Worm (Caenorhabditis elegans) whole organism, young adult: ENCODE measurements around the gene rig-6.

Source experiments
- B0019.2 ChIP-seq: fragments of 200-800 bp; sonication (Bioruptor generic); conservative IDR thresholded peaks from 2 replicates; pipeline ENCODE4 v1.3.6; 2022; ENCODE audit warnings: missing genetic modification reagents, missing genetic modification characterization, missing compliant biosample characterization
- B0336.3 ChIP-seq: fragments of 200-800 bp; sonication (Bioruptor generic); IDR thresholded peaks from 2 replicates; pipeline ENCODE4 v1.3.6; 2022; ENCODE audit warnings: missing genetic modification characterization, missing compliant biosample characterization
- C17E4.6 ChIP-seq: fragments of 200-800 bp; sonication (Bioruptor generic); IDR thresholded peaks from 2 replicates; pipeline ENCODE4 v1.3.6; 2022; ENCODE audit warnings: missing genetic modification reagents, missing genetic modification characterization, missing compliant biosample characterization
- D2030.7 ChIP-seq: fragments of 200-800 bp; sonication (Bioruptor generic); IDR thresholded peaks from 2 replicates; pipeline ENCODE4 v1.3.6; 2022; ENCODE audit warnings: missing genetic modification reagents, missing genetic modification characterization, missing compliant biosample characterization
- F23B12.7 ChIP-seq: sonication (generic microtip); optimal IDR thresholded peaks from 2 replicates; lab custom pipeline; 2017; ENCODE audit warnings: missing genetic modification characterization, mild to moderate bottlenecking, missing compliant biosample characterization, antibody characterized with exemption, moderate library complexity; ENCODE audit not compliant: insufficient read depth
- F39B2.1 ChIP-seq: fragments of 200-800 bp; sonication (Bioruptor generic); IDR thresholded peaks from 2 replicates; pipeline ENCODE4 v1.3.6; 2022; ENCODE audit warnings: missing genetic modification reagents, missing genetic modification characterization, missing compliant biosample characterization
- F49E8.2 ChIP-seq: sonication (generic microtip); optimal IDR thresholded peaks from 3 replicates; lab custom pipeline; 2017; ENCODE audit warnings: missing genetic modification characterization, mild to moderate bottlenecking, missing compliant biosample characterization, antibody characterized with exemption, moderate library complexity; ENCODE audit not compliant: insufficient read depth
- F52B5.7 ChIP-seq: sonication (generic microtip); optimal IDR thresholded peaks from 2 replicates; lab custom pipeline; 2016; ENCODE audit warnings: mild to moderate bottlenecking, missing genetic modification characterization, missing compliant biosample characterization
- K11D2.4 ChIP-seq: fragments of 200-800 bp; sonication (Bioruptor generic); IDR thresholded peaks from 2 replicates; pipeline ENCODE4 v1.3.6; 2022; ENCODE audit warnings: missing genetic modification reagents, missing genetic modification characterization, missing compliant biosample characterization
- Y53F4B.3 ChIP-seq: fragments of 200-800 bp; sonication (Bioruptor generic); IDR thresholded peaks from 2 replicates; pipeline ENCODE4 v1.3.6; 2022; ENCODE audit warnings: missing genetic modification reagents, missing genetic modification characterization, missing compliant biosample characterization
- Y53G8AR.9 ChIP-seq: fragments of 200-800 bp; sonication (Bioruptor generic); conservative IDR thresholded peaks from 2 replicates; pipeline ENCODE4 v1.3.6; 2022; ENCODE audit warnings: missing genetic modification reagents, missing genetic modification characterization, missing compliant biosample characterization
- Y67H2A.10 ChIP-seq: fragments of 200-800 bp; sonication (Bioruptor generic); conservative IDR thresholded peaks from 2 replicates; pipeline ENCODE4 v1.3.6; 2022; ENCODE audit warnings: missing genetic modification reagents, missing genetic modification characterization, missing compliant biosample characterization
- Y95B8A.8 ChIP-seq: fragments of 200-800 bp; sonication (Bioruptor generic); IDR thresholded peaks from 2 replicates; pipeline ENCODE4 v1.3.6; 2022; ENCODE audit warnings: missing genetic modification reagents, missing genetic modification characterization, missing compliant biosample characterization
- akir-1 ChIP-seq: fragments of 200-800 bp; sonication (Bioruptor generic); optimal IDR thresholded peaks from 2 replicates; lab custom pipeline; 2018; ENCODE audit warnings: mild to moderate bottlenecking, missing genetic modification characterization, moderate library complexity, missing compliant biosample characterization
- ama-1 ChIP-seq, 3 experiments: fragments of 150-350 bp in 1 of 3; sonication (generic microtip) in 2 of 3; optimal IDR thresholded peaks; 2 replicates each; lab custom pipeline; 2014 to 2018; ENCODE audit warnings: missing biosample characterization in 2 of 3, missing genetic modification characterization in 2 of 3, missing genetic modification reagents in 2 of 3
- aptf-2 ChIP-seq: fragments of 200-800 bp; sonication (Bioruptor generic); conservative IDR thresholded peaks from 2 replicates; pipeline ENCODE4 v1.3.6; 2022; ENCODE audit warnings: missing genetic modification reagents, missing genetic modification characterization, missing compliant biosample characterization
- attf-3 ChIP-seq: fragments of 200-800 bp; sonication (Bioruptor generic); conservative IDR thresholded peaks from 2 replicates; pipeline ENCODE4 v1.3.6; 2022; ENCODE audit warnings: missing genetic modification reagents, missing genetic modification characterization, missing compliant biosample characterization
- attf-6 ChIP-seq: fragments of 200-800 bp; sonication (Bioruptor generic); IDR thresholded peaks from 2 replicates; pipeline ENCODE4 v1.3.6; 2022; ENCODE audit warnings: missing genetic modification reagents, missing genetic modification characterization, missing compliant biosample characterization
- bed-1 ChIP-seq: fragments of 200-800 bp; sonication (Bioruptor generic); IDR thresholded peaks from 2 replicates; pipeline ENCODE4 v1.3.6; 2022; ENCODE audit warnings: missing genetic modification reagents, missing genetic modification characterization, missing compliant biosample characterization
- ccch-3 ChIP-seq: fragments of 200-800 bp; sonication (Bioruptor generic); optimal IDR thresholded peaks from 2 replicates; lab custom pipeline; 2018; ENCODE audit warnings: mild to moderate bottlenecking, missing genetic modification characterization, missing compliant biosample characterization
- cebp-1 ChIP-seq, 2 experiments: fragments of 200-800 bp in 1 of 2; sonication (Bioruptor generic) in 1 of 2; sonication (generic microtip) in 1 of 2; IDR thresholded peaks in 1 of 2; optimal IDR thresholded peaks in 1 of 2; 2 replicates each; pipeline versions ENCODE4 v1.3.6 to Lab custom; 2017 to 2022; ENCODE audit warnings: missing compliant biosample characterization in 2 of 2, missing genetic modification characterization in 2 of 2, mild to moderate bottlenecking in 1 of 2, missing genetic modification reagents in 1 of 2, moderate library complexity in 1 of 2
- ceh-40 ChIP-seq: fragments of 200-800 bp; sonication (Bioruptor generic); IDR thresholded peaks from 2 replicates; pipeline ENCODE4 v1.3.6; 2022; ENCODE audit warnings: missing genetic modification characterization, missing compliant biosample characterization
- dox-1 ChIP-seq: fragments of 200-800 bp; sonication (Bioruptor generic); IDR thresholded peaks from 2 replicates; pipeline ENCODE4 v1.3.6; 2022; ENCODE audit warnings: missing genetic modification reagents, missing genetic modification characterization, missing compliant biosample characterization
- him-1 ChIP-seq: sonication (generic microtip); optimal IDR thresholded peaks from 2 replicates; lab custom pipeline; 2016; ENCODE audit warnings: missing genotype, missing genetic modification reagents, missing genetic modification characterization, missing compliant biosample characterization
- let-607 ChIP-seq, 2 experiments: fragments of 200-800 bp in 1 of 2; sonication (Bioruptor generic) in 1 of 2; sonication (generic microtip) in 1 of 2; optimal IDR thresholded peaks; 2 replicates each; lab custom pipeline; 2016 to 2018; ENCODE audit warnings: mild to moderate bottlenecking in 2 of 2, missing compliant biosample characterization in 2 of 2, missing genetic modification characterization in 2 of 2, moderate library complexity in 2 of 2, missing genotype in 1 of 2
- lsl-1 ChIP-seq: fragments of 200-800 bp; sonication (Bioruptor generic); optimal IDR thresholded peaks from 2 replicates; lab custom pipeline; 2018; ENCODE audit warnings: mild to moderate bottlenecking, missing genetic modification characterization, moderate library complexity, missing compliant biosample characterization
- madf-3 ChIP-seq: fragments of 200-800 bp; sonication (Bioruptor generic); IDR thresholded peaks from 2 replicates; pipeline ENCODE4 v1.3.6; 2022; ENCODE audit warnings: missing genetic modification reagents, missing genetic modification characterization, missing compliant biosample characterization
- madf-8 ChIP-seq: fragments of 200-800 bp; sonication (Bioruptor generic); conservative IDR thresholded peaks from 2 replicates; pipeline ENCODE4 v1.3.6; 2022; ENCODE audit warnings: missing genetic modification reagents, missing genetic modification characterization, missing compliant biosample characterization
- mel-28 ChIP-seq: sonication (generic microtip); optimal IDR thresholded peaks from 2 replicates; lab custom pipeline; 2016; ENCODE audit warnings: borderline replicate concordance, mild to moderate bottlenecking, missing genetic modification characterization, missing compliant biosample characterization
- nfya-1 ChIP-seq: sonication (generic microtip); optimal IDR thresholded peaks from 2 replicates; lab custom pipeline; 2017; ENCODE audit warnings: antibody characterized with exemption, missing compliant biosample characterization, missing genetic modification characterization, borderline replicate concordance; ENCODE audit not compliant: insufficient read depth
- nfyb-1 ChIP-seq: fragments of 200-800 bp; sonication (Bioruptor generic); IDR thresholded peaks from 2 replicates; pipeline ENCODE4 v1.3.6; 2022; ENCODE audit warnings: missing genetic modification reagents, missing genetic modification characterization, missing compliant biosample characterization
- nhr-120 ChIP-seq: fragments of 200-800 bp; sonication (Bioruptor generic); IDR thresholded peaks from 2 replicates; pipeline ENCODE4 v1.3.6; 2022; ENCODE audit warnings: missing genetic modification characterization, missing compliant biosample characterization
- rcor-1 ChIP-seq: fragments of 200-800 bp; sonication (Bioruptor generic); IDR thresholded peaks from 2 replicates; pipeline ENCODE4 v1.3.6; 2022; ENCODE audit warnings: missing genetic modification reagents, missing genetic modification characterization, missing compliant biosample characterization
- rec-8 ChIP-seq, 2 experiments: sonication (generic microtip); optimal IDR thresholded peaks; 2 replicates each; lab custom pipeline; 2016; ENCODE audit warnings: mild to moderate bottlenecking in 2 of 2, missing genetic modification characterization in 2 of 2, missing genetic modification reagents in 2 of 2, missing genotype in 2 of 2, missing biosample characterization in 1 of 2, missing compliant biosample characterization in 1 of 2, moderate library complexity in 1 of 2
- tlf-1 ChIP-seq: fragments of 200-800 bp; sonication (Bioruptor generic); optimal IDR thresholded peaks from 2 replicates; lab custom pipeline; 2018; ENCODE audit warnings: mild to moderate bottlenecking, missing genetic modification characterization, missing compliant biosample characterization
- ztf-18 ChIP-seq: sonication (generic microtip); optimal IDR thresholded peaks from 2 replicates; lab custom pipeline; 2016; ENCODE audit warnings: missing genotype, mild to moderate bottlenecking, missing genetic modification characterization, missing compliant biosample characterization
- ztf-22 ChIP-seq: fragments of 200-800 bp; sonication (Bioruptor generic); optimal IDR thresholded peaks from 2 replicates; lab custom pipeline; 2018; ENCODE audit warnings: mild to moderate bottlenecking, missing genetic modification characterization, moderate library complexity, missing compliant biosample characterization
- ztf-26 ChIP-seq: sonication (generic microtip); optimal IDR thresholded peaks from 2 replicates; lab custom pipeline; 2017; ENCODE audit warnings: missing genetic modification characterization, missing compliant biosample characterization
- ztf-3 ChIP-seq: fragments of 200-800 bp; sonication (Bioruptor generic); optimal IDR thresholded peaks from 2 replicates; lab custom pipeline; 2018; ENCODE audit warnings: mild to moderate bottlenecking, missing genetic modification characterization, missing compliant biosample characterization
- ztf-6 ChIP-seq: fragments of 200-800 bp; sonication (Bioruptor generic); IDR thresholded peaks from 2 replicates; pipeline ENCODE4 v1.3.6; 2022; ENCODE audit warnings: missing genetic modification reagents, missing genetic modification characterization, missing compliant biosample characterization

rig-6 gene

DNA sequence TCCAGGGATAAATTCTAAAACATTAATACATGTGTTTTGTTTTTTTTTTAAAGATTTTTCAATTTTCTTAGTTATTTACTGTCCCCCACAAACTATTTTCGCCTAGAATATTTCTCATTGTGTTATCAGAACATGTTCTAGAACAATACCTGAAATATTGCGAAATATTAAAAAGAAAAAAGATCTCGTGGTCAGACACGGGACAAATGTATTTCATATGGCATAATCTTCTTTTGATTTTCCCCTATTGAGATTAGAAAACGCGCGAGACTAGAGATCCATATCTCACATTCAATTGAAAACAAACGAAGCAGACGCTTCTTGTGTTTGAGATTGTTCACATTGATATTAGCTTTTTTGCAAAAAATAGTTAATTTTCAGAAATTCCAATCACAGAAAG is 44.2 kb upstream of the rig-6 start (continued):
- TF ChIP-seq dox-1 (GFP tag; lab: Robert Waterston, UW) (no peak), cebp-1 (GFP tag; IDR thresholded peaks at IDR 0.05; lab: Robert Waterston, UW) (peak; percentile 96), cebp-1 (tag; optimal IDR thresholded peaks at IDR 0.05; lab: Kevin White, UChicago) (peak; percentile 99), Y53G8AR.9 (GFP tag; lab: Robert Waterston, UW) (no peak), him-1 (no peak), F52B5.7 (tag; lab: Kevin White, UChicago) (no peak), nfyb-1 (GFP tag; lab: Robert Waterston, UW) (0 out of 2 replicates have a peak, but pooled peaks have one; percentile 46), ztf-22 (GFP tag; lab: Kevin White, UChicago) (no peak), bed-1 (GFP tag; lab: Robert Waterston, UW) (no peak), ama-1 (optimal IDR thresholded peaks at IDR 0.05; lab: Kevin White, UChicago) (no peak), ama-1 (GFP tag; optimal IDR thresholded peaks at IDR 0.05; lab: Kevin White, UChicago) (no peak), Y53F4B.3 (GFP tag; lab: Robert Waterston, UW) (no peak), F23B12.7 (no peak), ccch-3 (GFP tag; lab: Kevin White, UChicago) (no peak), attf-3 (GFP tag; lab: Robert Waterston, UW) (no peak)

DNA sequence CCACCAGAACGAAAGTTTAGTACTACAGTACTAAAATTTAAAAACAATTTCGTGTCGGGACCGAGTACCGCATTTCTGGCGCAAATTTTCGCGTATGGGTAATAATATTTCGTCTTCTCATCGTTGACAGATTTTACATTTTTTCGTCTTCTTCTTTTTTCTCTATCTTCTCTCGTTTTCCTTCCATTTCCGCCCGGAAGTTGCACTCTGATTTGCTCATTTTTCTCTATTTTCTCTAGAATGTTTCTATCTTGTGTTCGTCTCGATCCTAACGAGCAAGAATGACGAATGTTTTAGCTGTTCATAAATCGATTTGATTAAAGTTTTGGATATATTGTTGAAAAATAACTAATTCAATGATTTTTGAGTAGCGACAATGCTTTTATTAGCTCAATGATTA is 43.6 kb upstream of the rig-6 start:
- TF ChIP-seq K11D2.4 (GFP tag; lab: Robert Waterston, UW) (0 out of 2 replicates have a peak, but pooled peaks have one; percentile 19), nhr-120 (GFP tag; lab: Robert Waterston, UW) (no peak)
- TF ChIP-seq, all 124 proteins: peak for 1

DNA sequence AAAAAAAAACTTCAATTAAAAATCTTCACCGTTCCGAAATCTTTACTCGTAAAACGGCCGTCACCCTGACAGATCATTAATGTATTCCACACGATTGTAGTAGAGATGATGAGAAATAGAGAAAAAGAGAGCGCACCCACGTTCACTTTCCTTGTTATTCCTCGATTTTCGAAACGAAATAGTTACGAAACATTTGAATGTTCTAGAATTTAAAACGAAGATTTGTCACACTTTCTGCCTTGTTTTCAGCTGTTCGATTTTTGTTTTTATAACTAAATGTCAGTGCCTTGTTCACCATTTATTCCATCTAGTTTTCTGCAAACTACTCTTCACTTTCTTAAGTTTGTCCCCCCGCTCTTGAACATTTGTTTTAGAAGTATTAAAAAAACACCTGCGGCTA is 42.9 kb upstream of the rig-6 start:
- no peak for TF ChIP-seq ztf-3
- TF ChIP-seq cebp-1 (GFP tag; IDR thresholded peaks at IDR 0.05; lab: Robert Waterston, UW), result no peak
- peak; percentile 66 for TF ChIP-seq cebp-1 (tag; optimal IDR thresholded peaks at IDR 0.05; lab: Kevin White, UChicago)
- TF ChIP-seq attf-6, result no peak
- TF ChIP-seq F49E8.2 (tag; lab: Kevin White, UChicago), result no peak
- no peak for TF ChIP-seq F39B2.1 (GFP tag; lab: Robert Waterston, UW)
- TF ChIP-seq mel-28 (tag; lab: Kevin White, UChicago), result no peak

DNA sequence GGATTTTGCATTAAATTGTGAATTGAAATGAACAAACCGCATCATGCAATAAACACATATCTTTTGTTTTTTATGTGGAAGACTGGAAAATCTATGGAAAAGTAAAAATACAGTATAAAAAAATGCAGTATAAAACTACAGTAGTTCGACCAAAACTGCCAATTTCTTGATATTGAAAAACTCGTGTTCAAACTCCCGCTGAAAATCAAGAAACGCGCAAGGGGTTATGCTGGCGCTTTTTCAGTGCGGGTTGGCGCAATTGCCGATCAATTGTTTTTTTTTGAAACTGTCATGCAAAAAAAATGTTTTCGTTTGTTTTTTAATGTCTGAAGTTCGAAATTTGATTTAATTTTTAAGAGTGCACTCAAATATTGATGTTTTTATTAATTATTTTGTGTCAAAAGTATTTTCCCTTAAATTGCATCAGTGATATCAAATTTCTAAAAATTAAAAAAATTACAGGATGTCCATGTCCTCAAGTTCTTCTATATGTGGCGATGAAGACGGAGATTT is 39.8 kb upstream of the rig-6 start, which contains the start of gene dnj-9:
Gene dnj-9, plus strand, starts transcription at position 463 of the 513 bp plus-strand sequence.
- peak; percentile 82 for TF ChIP-seq lsl-1 (GFP tag; lab: Kevin White, UChicago)
- peak; percentile 77; the same call in 1 of the 2 replicates for TF ChIP-seq Y95B8A.8 (GFP tag; lab: Robert Waterston, UW)
- peak; percentile 41 to 82 for TF ChIP-seq let-607 (tag; optimal IDR thresholded peaks at IDR 0.05; lab: Kevin White, UChicago)
- TF ChIP-seq nfya-1 (tag; lab: Kevin White, UChicago), result no peak
- no peak for TF ChIP-seq aptf-2
- no peak for TF ChIP-seq akir-1
- no peak for TF ChIP-seq ztf-3
- TF ChIP-seq ztf-18 (tag; lab: Kevin White, UChicago), result peak; percentile 99
- peak; percentile 81 for TF ChIP-seq him-1
- no peak for TF ChIP-seq Y53F4B.3 (GFP tag; lab: Robert Waterston, UW)
- peak; percentile 94 for TF ChIP-seq rcor-1 (GFP tag; lab: Robert Waterston, UW)
- TF ChIP-seq B0336.3 (GFP tag; lab: Robert Waterston, UW), result peak; percentile 93
- peak; percentile 51; the same call in 1 of the 2 replicates for TF ChIP-seq ceh-40
- peak; percentile 32; the same call in 1 of the 2 replicates for TF ChIP-seq B0019.2 (GFP tag; lab: Robert Waterston, UW)
- peak; percentile 92 for TF ChIP-seq madf-3
- no peak for TF ChIP-seq ztf-6 (GFP tag; lab: Robert Waterston, UW)
- TF ChIP-seq C17E4.6 (GFP tag; lab: Robert Waterston, UW), result peak; percentile 88
- TF ChIP-seq D2030.7 (GFP tag; lab: Robert Waterston, UW), result peak; percentile 81
- TF ChIP-seq Y67H2A.10, result peak; percentile 37; the same call in 1 of the 2 replicates
- TF ChIP-seq F39B2.1 (GFP tag; lab: Robert Waterston, UW), result peak; percentile 75
- peak; percentile 79 for TF ChIP-seq madf-8 (GFP tag; lab: Robert Waterston, UW)
- peak; percentile 93 for TF ChIP-seq tlf-1 (GFP tag; lab: Kevin White, UChicago)
- peak in 1 of 2 experiments; percentile 21 for TF ChIP-seq rec-8 (tag; optimal IDR thresholded peaks at IDR 0.05; lab: Kevin White, UChicago)
- TF ChIP-seq ztf-26, result peak; percentile 84
